Worm (Caenorhabditis elegans): ENCODE measurements around the gene T04F3.4.
A peak's percentile ranks its signal among the peaks of the same experiment; 100 is the strongest.

Gene T04F3.4

ce11 chrV:11782809-11783440 is 20.1 kb upstream of the T04F3.4 start, which contains the start of gene F55A11.11 (continued):
- TF ChIP-seq snpc-1.3 (tag; optimal IDR thresholded peaks at IDR 0.05; ENCODE audit: insufficient read depth) (peak; percentile 85), attf-5 (GFP tag; optimal IDR thresholded peaks at IDR 0.05) (peak; percentile 90), dpl-1 (GFP tag; optimal IDR thresholded peaks at IDR 0.05) (no peak), let-526 (GFP tag; IDR thresholded peaks at IDR 0.05) (peak; percentile 90), lin-35 (GFP tag; optimal IDR thresholded peaks at IDR 0.05) (peak in 2 of 3 experiments; percentile 24 to 85), K12H6.12 (tag; optimal IDR thresholded peaks at IDR 0.05) (peak; percentile 79), F57A8.1 (GFP tag; optimal IDR thresholded peaks at IDR 0.05) (peak; percentile 74), pbrm-1 (GFP tag; IDR thresholded peaks at IDR 0.05) (peak; percentile 88), attf-3 (GFP tag; conservative IDR thresholded peaks at IDR 0.05) (peak; percentile 75), F55B11.4 (tag; optimal IDR thresholded peaks at IDR 0.05; ENCODE audit: borderline replicate concordance, insufficient read depth) (no peak), atf-7 (tag; optimal IDR thresholded peaks at IDR 0.05) (peak; percentile 77), Y95B8A.8 (GFP tag; IDR thresholded peaks at IDR 0.05) (peak; percentile 85; the same call in 1 of the 2 replicates), B0019.2 (GFP tag; conservative IDR thresholded peaks at IDR 0.05) (peak; percentile 76), ztf-22 (GFP tag; optimal IDR thresholded peaks at IDR 0.05) (peak; percentile 76), mes-4 (tag; optimal IDR thresholded peaks at IDR 0.05) (peak; percentile 84), sptf-2 (GFP tag; optimal IDR thresholded peaks at IDR 0.05) (peak; percentile 60), fkh-3 (tag; optimal IDR thresholded peaks at IDR 0.05) (peak; percentile 94), Y79H2A.3 (GFP tag; conservative IDR thresholded peaks at IDR 0.05) (peak; percentile 47; the same call in 1 of the 2 replicates), egl-18 (GFP tag; IDR thresholded peaks at IDR 0.05) (peak; percentile 85; the same call in 1 of the 2 replicates), nhr-179 (tag; optimal IDR thresholded peaks at IDR 0.05) (peak; percentile 48), snpc-3.4 (tag; optimal IDR thresholded peaks at IDR 0.05) (peak; percentile 78), aptf-3 (GFP tag; IDR thresholded peaks at IDR 0.05) (peak; percentile 94), tlf-1 (GFP tag; optimal IDR thresholded peaks at IDR 0.05) (peak; percentile 49), F49E8.2 (tag; optimal IDR thresholded peaks at IDR 0.05; ENCODE audit: insufficient read depth) (peak; percentile 84), xnd-1 (tag; optimal IDR thresholded peaks at IDR 0.05) (peak; percentile 33), hlh-26 (GFP tag; conservative IDR thresholded peaks at IDR 0.05) (no peak), hrde-1 (tag; optimal IDR thresholded peaks at IDR 0.05; ENCODE audit: borderline replicate concordance) (peak; percentile 92), madf-6 (GFP tag; IDR thresholded peaks at IDR 0.05) (peak; percentile 82), madf-10 (tag; optimal IDR thresholded peaks at IDR 0.05) (peak; percentile 89), F39B2.1 (GFP tag; IDR thresholded peaks at IDR 0.05) (no peak), ztf-28 (GFP tag; IDR thresholded peaks at IDR 0.05) (peak; percentile 88), ceh-100 (GFP tag; IDR thresholded peaks at IDR 0.05) (peak; percentile 76), ceh-27 (GFP tag; optimal IDR thresholded peaks at IDR 0.05) (peak; percentile 91), lin-26 (GFP tag; IDR thresholded peaks at IDR 0.05) (peak; percentile 97), B0261.1 (tag; optimal IDR thresholded peaks at IDR 0.05) (peak; percentile 99), nhr-120 (GFP tag; IDR thresholded peaks at IDR 0.05) (no peak), die-1 (tag; optimal IDR thresholded peaks at IDR 0.05) (peak; percentile 96), T07F8.4 (tag; optimal IDR thresholded peaks at IDR 0.05) (peak; percentile 83), ztf-26 (tag; optimal IDR thresholded peaks at IDR 0.05) (peak; percentile 92), Y53G8AR.9 (GFP tag; conservative IDR thresholded peaks at IDR 0.05) (peak; percentile 76), ztf-25 (GFP tag; IDR thresholded peaks at IDR 0.05) (peak; percentile 87), tbx-9 (tag; optimal IDR thresholded peaks at IDR 0.05; ENCODE audit: borderline replicate concordance) (peak; percentile 52), madf-8 (GFP tag; conservative IDR thresholded peaks at IDR 0.05) (peak; percentile 37; the same call in 1 of the 2 replicates), ccch-3 (GFP tag; optimal IDR thresholded peaks at IDR 0.05) (peak; percentile 14), ceh-79 (tag; optimal IDR thresholded peaks at IDR 0.05) (peak; percentile 82), F37B4.10 (GFP tag; IDR thresholded peaks at IDR 0.05) (0 out of 2 replicates have a peak, but pooled peaks have one; percentile 81), dpff-1 (tag; optimal IDR thresholded peaks at IDR 0.05) (no peak)

Data from whole organism, young adult.